Fruit fly (Drosophila melanogaster): ENCODE results near the gene Srp72.

Srp72 gene

dm6 chr3R:20563830-20564421, 24.6 kb upstream of the Srp72 start, which contains the start of gene CG10877 (continued):
- TF ChIP-seq Sox15 (GFP tag; optimal IDR thresholded peaks at IDR 0.05) (no peak), vri (GFP tag; optimal IDR thresholded peaks at IDR 0.05) (peak; percentile 64), Sox14 (GFP tag; optimal IDR thresholded peaks at IDR 0.05) (no peak), dac (GFP tag; optimal IDR thresholded peaks at IDR 0.05) (no peak), ss (GFP tag; optimal IDR thresholded peaks at IDR 0.05) (peak; percentile 57 to 59), lz (GFP tag; optimal IDR thresholded peaks at IDR 0.05) (no peak), CG6276 (GFP tag; optimal IDR thresholded peaks at IDR 0.05) (peak; percentile 1), CG3919 (GFP tag; optimal IDR thresholded peaks at IDR 0.05) (no peak), CG15336 (GFP tag; IDR thresholded peaks at IDR 0.05) (no peak), fkh (GFP tag; optimal IDR thresholded peaks at IDR 0.05) (peak; percentile 15), Ets21C (GFP tag; optimal IDR thresholded peaks at IDR 0.05) (no peak), topi (GFP tag; optimal IDR thresholded peaks at IDR 0.05) (no peak), Met (GFP tag; optimal IDR thresholded peaks at IDR 0.05) (no peak), CG8319 (GFP tag; optimal IDR thresholded peaks at IDR 0.05) (no peak), spab (GFP tag; optimal IDR thresholded peaks at IDR 0.05) (no peak), Gug (GFP tag; IDR thresholded peaks at IDR 0.05) (no peak), CG10669 (GFP tag; optimal IDR thresholded peaks at IDR 0.05) (no peak), eg (GFP tag; IDR thresholded peaks at IDR 0.05) (no peak), CG6808 (GFP tag; optimal IDR thresholded peaks at IDR 0.05) (peak; percentile 42), CG11294 (GFP tag; IDR thresholded peaks at IDR 0.05) (no peak), svp (GFP tag) (no peak), Eip75B (GFP tag; optimal IDR thresholded peaks at IDR 0.05) (no peak), salr (GFP tag; optimal IDR thresholded peaks at IDR 0.05) (no peak), CG31627 (GFP tag; optimal IDR thresholded peaks at IDR 0.05) (no peak), net (GFP tag; optimal IDR thresholded peaks at IDR 0.05) (peak; percentile 30), CG7368 (GFP tag; optimal IDR thresholded peaks at IDR 0.05) (no peak), CG6163 (GFP tag; IDR thresholded peaks at IDR 0.05) (no peak; the same call in 2 of the 3 replicates), OdsH (GFP tag; optimal IDR thresholded peaks at IDR 0.05) (no peak)

dm6 chr3R:20565546-20565948, 23.0 kb upstream of the Srp72 start:
- TF ChIP-seq CG32006 (GFP tag; optimal IDR thresholded peaks at IDR 0.05) = peak; percentile 2
- no peak for TF ChIP-seq Ets21C (GFP tag; optimal IDR thresholded peaks at IDR 0.05)
- no peak for TF ChIP-seq Hr38 (GFP tag; optimal IDR thresholded peaks at IDR 0.05)
- no peak for TF ChIP-seq fkh (GFP tag; optimal IDR thresholded peaks at IDR 0.05)
- no peak for TF ChIP-seq topi (GFP tag; optimal IDR thresholded peaks at IDR 0.05)
- TF ChIP-seq Sox15 (GFP tag; optimal IDR thresholded peaks at IDR 0.05) = no peak
- TF ChIP-seq CG6276 (GFP tag; optimal IDR thresholded peaks at IDR 0.05) = peak; percentile 20
- TF ChIP-seq vri (GFP tag; optimal IDR thresholded peaks at IDR 0.05) = peak; percentile 49
- no peak for TF ChIP-seq CG11294 (GFP tag; IDR thresholded peaks at IDR 0.05)
- TF ChIP-seq Ets96B (tag; optimal IDR thresholded peaks at IDR 0.05) = no peak
- TF ChIP-seq CG3919 (GFP tag; optimal IDR thresholded peaks at IDR 0.05) = no peak
- TF ChIP-seq OdsH (GFP tag; optimal IDR thresholded peaks at IDR 0.05) = no peak
- TF ChIP-seq Hr39 (GFP tag; optimal IDR thresholded peaks at IDR 0.05) = no peak
- no peak for TF ChIP-seq CG7368 (GFP tag; optimal IDR thresholded peaks at IDR 0.05)
- TF ChIP-seq CG8119 (GFP tag; IDR thresholded peaks at IDR 0.05) = peak; percentile 44; the same call in 1 of the 3 replicates
- TF ChIP-seq CG16779 (tag; optimal IDR thresholded peaks at IDR 0.05) = peak; percentile 35
- TF ChIP-seq Lpt (GFP tag; optimal IDR thresholded peaks at IDR 0.05) = no peak
- no peak for TF ChIP-seq Smox (GFP tag; optimal IDR thresholded peaks at IDR 0.05)
- TF ChIP-seq achi (GFP tag; optimal IDR thresholded peaks at IDR 0.05) = no peak
- TF ChIP-seq Blimp-1 (GFP tag; optimal IDR thresholded peaks at IDR 0.05) = peak; percentile 97
- TF ChIP-seq CG9139 (GFP tag; optimal IDR thresholded peaks at IDR 0.05) = peak; percentile 54
- no peak for TF ChIP-seq fd59A (GFP tag; optimal IDR thresholded peaks at IDR 0.05)
- TF ChIP-seq spab (GFP tag; optimal IDR thresholded peaks at IDR 0.05) = no peak
- TF ChIP-seq Sox14 (GFP tag; optimal IDR thresholded peaks at IDR 0.05) = peak; percentile 2
- no peak for TF ChIP-seq CG11762 (GFP tag; optimal IDR thresholded peaks at IDR 0.05; ENCODE audit: insufficient read depth)
- TF ChIP-seq dsx (GFP tag; optimal IDR thresholded peaks at IDR 0.05; ENCODE audit: poor library complexity, severe bottlenecking) = peak; percentile 27
- no peak for TF ChIP-seq esn (GFP tag; optimal IDR thresholded peaks at IDR 0.05)
- no peak; the same call in 2 of the 3 replicates for TF ChIP-seq eg (GFP tag; IDR thresholded peaks at IDR 0.05)
- TF ChIP-seq CG1621 (tag; optimal IDR thresholded peaks at IDR 0.05) = peak; percentile 47
- no peak for TF ChIP-seq Gug (GFP tag; IDR thresholded peaks at IDR 0.05)
- no peak for TF ChIP-seq CG3032 (tag; optimal IDR thresholded peaks at IDR 0.05)
- no peak for TF ChIP-seq CG4318 (GFP tag; optimal IDR thresholded peaks at IDR 0.05)
- TF ChIP-seq Met (GFP tag; optimal IDR thresholded peaks at IDR 0.05) = no peak
- TF ChIP-seq CG31627 (GFP tag; optimal IDR thresholded peaks at IDR 0.05) = no peak
- TF ChIP-seq CG6792 (GFP tag; optimal IDR thresholded peaks at IDR 0.05) = no peak
- TF ChIP-seq CG6808 (GFP tag; optimal IDR thresholded peaks at IDR 0.05) = no peak
- no peak for TF ChIP-seq CG10669 (GFP tag; optimal IDR thresholded peaks at IDR 0.05)
